Worm (Caenorhabditis elegans): ENCODE measurements around the gene che-10.
A peak's percentile ranks its signal among the peaks of the same experiment; 100 is the strongest.

DNA sequence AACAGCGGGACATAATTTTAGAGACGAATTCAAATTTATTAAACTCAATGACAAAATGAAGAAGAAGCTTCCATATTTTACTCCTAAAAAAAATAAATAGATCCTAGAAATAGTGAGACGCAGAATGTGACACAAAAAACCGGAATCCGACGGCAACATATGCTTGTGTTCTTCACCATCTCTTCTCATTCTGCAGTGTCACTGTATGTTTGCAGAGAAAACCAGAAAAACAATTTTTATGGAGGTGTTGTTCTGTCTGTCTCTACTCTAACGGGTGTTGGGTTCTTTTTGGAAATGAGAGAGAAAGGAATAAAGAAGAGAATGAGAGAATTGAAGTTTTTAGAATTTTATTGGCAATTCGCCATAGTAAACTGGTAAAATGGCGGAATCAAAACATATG lies 750 bp upstream of the che-10 start:
- TF ChIP-seq elt-3 (tag; optimal IDR thresholded peaks at IDR 0.05) (peak in 1 of 6 experiments; percentile 38), nhr-28 (tag; optimal IDR thresholded peaks at IDR 0.05) (no peak), mab-9 (GFP tag; IDR thresholded peaks at IDR 0.05) (no peak), zag-1 (tag; optimal IDR thresholded peaks at IDR 0.05) (no peak), rnt-1 (tag; optimal IDR thresholded peaks at IDR 0.05) (no peak)
